Fruit fly (Drosophila melanogaster): ENCODE data around the gene BG642312.

- TF ChIP-seq psq (optimal IDR thresholded peaks at IDR 0.05) (no peak), pan (optimal IDR thresholded peaks at IDR 0.05) (no peak), Dll (optimal IDR thresholded peaks at IDR 0.05) (no peak)
Observed at dm6 chr3L:6233281-6233680, at the start of gene BG642312.

Data from whole organism.